Worm (Caenorhabditis elegans): Measurements from ENCODE around the gene pmp-2.

Gene pmp-2

DNA sequence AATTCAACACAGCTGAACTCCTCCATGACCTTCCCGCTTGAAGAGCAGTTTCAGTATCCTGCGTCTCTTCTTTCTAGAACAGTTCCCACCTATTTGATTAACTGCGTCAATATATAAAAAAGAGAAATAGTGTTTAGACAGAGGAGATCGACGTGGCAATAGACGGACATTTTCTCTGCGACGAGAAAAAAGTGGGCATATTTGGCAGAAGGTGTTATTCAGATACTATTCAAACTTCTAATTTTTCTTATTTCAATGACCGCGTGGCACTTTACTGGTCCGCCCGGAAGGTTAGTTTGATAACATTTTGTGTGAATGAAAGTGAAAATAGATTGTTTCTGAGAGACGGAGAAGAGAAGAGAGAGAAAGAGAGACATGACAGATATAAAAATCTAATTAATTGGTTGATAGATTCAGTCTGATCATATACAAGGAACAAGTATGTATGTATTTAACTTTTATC, 39.7 kb downstream of the pmp-2 start, which contains the start of gene tbc-6 (continued):
- TF ChIP-seq F49E8.2 (tag; optimal IDR thresholded peaks at IDR 0.05; ENCODE audit: borderline replicate concordance) (no peak), nhr-48 (tag; optimal IDR thresholded peaks at IDR 0.05) (peak; percentile 30), nhr-111 (GFP tag; optimal IDR thresholded peaks at IDR 0.05) (no peak), ctbp-1 (GFP tag; IDR thresholded peaks at IDR 0.05) (no peak), rbr-2 (tag; optimal IDR thresholded peaks at IDR 0.05) (peak; percentile 23), ceh-62 (tag; optimal IDR thresholded peaks at IDR 0.05) (no peak), mes-2 (tag; optimal IDR thresholded peaks at IDR 0.05; ENCODE audit: poor library complexity, severe bottlenecking) (peak; percentile 29), arid-1 (GFP tag; conservative IDR thresholded peaks at IDR 0.05) (no peak), dpl-1 (GFP tag; optimal IDR thresholded peaks at IDR 0.05) (no peak), spr-1 (tag; optimal IDR thresholded peaks at IDR 0.05) (no peak), ztf-11 (tag; optimal IDR thresholded peaks at IDR 0.05) (no peak), lir-3 (tag; optimal IDR thresholded peaks at IDR 0.05) (no peak)

DNA sequence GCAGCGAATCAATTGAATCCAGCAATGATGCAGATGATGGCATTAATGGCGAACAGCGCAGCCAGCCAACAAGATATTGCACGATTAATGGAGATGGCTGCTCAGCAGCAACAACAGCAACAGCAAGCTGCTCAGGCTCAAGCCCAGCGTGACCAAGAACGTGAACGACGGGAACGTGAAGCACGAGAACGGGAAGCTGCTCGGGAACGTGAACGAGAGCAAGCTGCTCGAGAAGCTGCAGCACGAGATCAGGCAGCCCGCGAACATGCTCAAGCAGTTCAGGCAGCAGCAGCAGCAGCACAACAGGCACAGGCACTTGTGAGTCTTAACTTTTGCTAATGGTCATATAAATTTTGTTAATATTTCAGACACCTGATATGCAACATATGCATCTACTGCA, 40.9 kb downstream of the pmp-2 start:
- TF ChIP-seq hlh-30 (tag; optimal IDR thresholded peaks at IDR 0.05; ENCODE audit: insufficient read depth) (peak; percentile 7), Y5F2A.4 (GFP tag; optimal IDR thresholded peaks at IDR 0.05) (no peak), set-16 (GFP tag; IDR thresholded peaks at IDR 0.05) (peak; percentile 86), cey-2 (tag; optimal IDR thresholded peaks at IDR 0.05; ENCODE audit: borderline replicate concordance, insufficient read depth) (no peak), unc-62 (GFP tag; optimal IDR thresholded peaks at IDR 0.05 in 1 of 2) (no peak), unc-62 (tag; optimal IDR thresholded peaks at IDR 0.05) (no peak), ces-1 (GFP tag; optimal IDR thresholded peaks at IDR 0.05) (no peak)

DNA sequence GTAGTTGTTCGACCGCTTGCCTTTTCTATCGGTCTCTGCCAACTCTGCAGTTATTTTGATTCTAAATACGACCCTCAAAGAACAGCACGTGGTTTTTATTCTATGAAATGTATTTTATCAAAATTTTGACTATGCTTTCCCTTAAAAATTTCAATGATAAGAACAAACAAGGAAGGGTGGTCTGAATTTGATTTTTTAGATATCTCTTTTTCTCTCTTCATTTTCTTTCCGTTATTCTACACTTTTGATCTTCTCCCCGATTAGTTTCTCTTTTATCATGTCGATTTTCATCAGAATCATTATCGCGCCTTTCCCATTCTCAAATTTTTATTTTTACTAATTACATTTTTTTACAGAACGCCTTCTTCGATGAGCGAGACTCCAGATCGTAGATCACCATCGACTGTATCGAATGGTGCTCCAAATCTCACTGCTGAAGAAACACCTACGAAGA, 42.6 kb downstream of the pmp-2 start:
- peak in 1 of 2 experiments; percentile 38 for TF ChIP-seq mdl-1 (tag; optimal IDR thresholded peaks at IDR 0.05)
- no peak for TF ChIP-seq daf-16 (GFP tag; optimal IDR thresholded peaks at IDR 0.05)
- peak; percentile 8 for TF ChIP-seq daf-16 (tag; optimal IDR thresholded peaks at IDR 0.05)
- peak; percentile 53 for TF ChIP-seq nhr-28 (tag; optimal IDR thresholded peaks at IDR 0.05)
- no peak for TF ChIP-seq hif-1 (tag; optimal IDR thresholded peaks at IDR 0.05)
- peak; percentile 48 for TF ChIP-seq dve-1 (tag; optimal IDR thresholded peaks at IDR 0.05; ENCODE audit: insufficient read depth)

DNA sequence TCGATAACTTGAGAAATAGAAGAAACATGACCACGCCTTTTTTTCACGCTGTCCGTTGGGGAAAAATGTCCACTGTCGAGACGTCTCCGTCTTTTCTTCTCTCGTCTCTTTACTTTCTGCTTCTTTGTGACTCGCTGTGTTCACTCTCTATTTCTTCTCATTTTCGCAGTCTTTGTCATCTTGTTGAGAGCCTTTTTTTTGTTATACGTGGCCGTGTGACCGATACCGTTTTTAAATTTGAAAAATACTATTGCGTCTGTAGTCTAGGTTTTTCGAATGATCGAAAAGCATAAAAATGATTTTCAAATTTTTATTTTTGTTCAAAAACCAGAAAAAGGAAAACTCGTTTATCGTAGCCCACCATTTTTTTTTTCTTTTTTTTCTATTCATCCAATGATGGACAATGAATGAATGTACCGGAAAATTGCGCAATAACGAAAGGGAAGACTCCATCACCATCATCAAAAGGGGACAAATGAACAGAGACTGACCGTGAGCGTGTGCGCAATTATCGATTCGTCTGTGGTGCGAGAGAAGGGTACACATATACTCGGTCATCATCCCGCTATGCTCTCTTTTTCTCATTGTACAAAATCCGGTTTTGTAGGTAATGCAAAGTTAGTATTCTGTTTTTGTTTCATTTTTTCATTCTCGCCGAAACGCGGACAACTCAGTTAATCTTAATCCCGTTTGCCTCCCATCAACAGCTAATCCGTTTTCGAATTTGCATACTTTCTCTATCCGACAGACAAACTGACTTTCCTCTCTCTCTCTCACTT, 43.2 kb downstream of the pmp-2 start:
- TF ChIP-seq madf-5 (GFP tag; IDR thresholded peaks at IDR 0.05), result no peak
- TF ChIP-seq lir-3 (tag; optimal IDR thresholded peaks at IDR 0.05), result no peak
- peak; percentile 36 for TF ChIP-seq dve-1 (tag; optimal IDR thresholded peaks at IDR 0.05; ENCODE audit: insufficient read depth)
- peak in 1 of 2 experiments; percentile 18 for TF ChIP-seq lsy-2 (tag; optimal IDR thresholded peaks at IDR 0.05)
- peak; percentile 47 for TF ChIP-seq hlh-30 (tag; optimal IDR thresholded peaks at IDR 0.05; ENCODE audit: insufficient read depth)
- TF ChIP-seq ceh-28 (tag; optimal IDR thresholded peaks at IDR 0.05), result peak; percentile 48
- no peak for TF ChIP-seq zip-2 (tag; optimal IDR thresholded peaks at IDR 0.05)
- TF ChIP-seq mes-2 (tag; optimal IDR thresholded peaks at IDR 0.05; ENCODE audit: poor library complexity, severe bottlenecking), result peak; percentile 45
- peak; percentile 42 for TF ChIP-seq ces-1 (GFP tag; optimal IDR thresholded peaks at IDR 0.05)
- TF ChIP-seq aha-1 (tag), result peak; percentile 12
- peak in 1 of 2 experiments; percentile 84 for TF ChIP-seq unc-62 (GFP tag; optimal IDR thresholded peaks at IDR 0.05 in 1 of 2)
- TF ChIP-seq unc-62 (tag; optimal IDR thresholded peaks at IDR 0.05), result no peak

DNA sequence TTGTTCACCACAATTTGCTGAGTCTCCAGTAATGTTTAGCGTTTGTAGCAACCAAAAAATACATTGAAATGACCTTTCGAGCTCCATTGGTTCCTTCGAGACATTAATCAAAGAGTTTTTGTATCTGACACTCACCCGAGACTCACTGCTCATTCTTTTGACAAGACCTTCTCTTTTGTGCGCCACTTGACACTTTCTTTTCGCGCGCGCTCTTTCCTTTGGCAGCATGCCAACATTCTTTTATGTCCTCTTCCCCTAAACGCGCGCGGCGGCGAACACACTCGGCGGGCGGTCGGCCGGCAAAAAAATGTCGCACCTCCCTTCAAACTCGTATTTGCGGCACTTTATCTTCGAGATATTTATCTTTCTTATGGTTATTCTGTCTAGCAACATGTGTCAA, 43.9 kb downstream of the pmp-2 start:
- TF ChIP-seq Y48G9A.11 (GFP tag; IDR thresholded peaks at IDR 0.05), result no peak
- no peak for TF ChIP-seq mdt-29 (GFP tag; IDR thresholded peaks at IDR 0.05)
- TF ChIP-seq egl-43 (GFP tag; IDR thresholded peaks at IDR 0.05), result 0 out of 2 replicates have a peak, but pooled peaks have one; percentile 7
- TF ChIP-seq hlh-11 (tag; optimal IDR thresholded peaks at IDR 0.05), result peak; percentile 26
- no peak for TF ChIP-seq dmd-9 (GFP tag; IDR thresholded peaks at IDR 0.05)
- peak; percentile 50; the same call in 1 of the 2 replicates for TF ChIP-seq dmd-6 (GFP tag; IDR thresholded peaks at IDR 0.05)
- TF ChIP-seq nhr-111 (GFP tag; optimal IDR thresholded peaks at IDR 0.05), result no peak
- no peak for TF ChIP-seq skn-1 (tag; optimal IDR thresholded peaks at IDR 0.05)
- peak; percentile 29; the same call in 1 of the 2 replicates for TF ChIP-seq hmg-1.1 (GFP tag; IDR thresholded peaks at IDR 0.05)
- peak; percentile 10; the same call in 1 of the 2 replicates for TF ChIP-seq nhr-41 (GFP tag; IDR thresholded peaks at IDR 0.05)
- TF ChIP-seq ZK337.2 (GFP tag; IDR thresholded peaks at IDR 0.05), result no peak
- TF ChIP-seq gei-8 (GFP tag; optimal IDR thresholded peaks at IDR 0.05), result no peak
- TF ChIP-seq unc-62 (GFP tag; optimal IDR thresholded peaks at IDR 0.05 in 1 of 2), result peak in 1 of 2 experiments; percentile 76
- TF ChIP-seq unc-62 (tag; optimal IDR thresholded peaks at IDR 0.05), result no peak
- TF ChIP-seq rbr-2 (tag; optimal IDR thresholded peaks at IDR 0.05), result peak; percentile 38

All from whole organism, L4 larva.